Worm (Caenorhabditis elegans): ENCODE measurements around the gene gpla-1.

gpla-1 gene

ce11 chrV:11951227-11951626, 13.6 kb upstream of the gpla-1 start:
- TF ChIP-seq nfya-1 (tag; optimal IDR thresholded peaks at IDR 0.05) = no peak
- TF ChIP-seq lin-11 (tag; optimal IDR thresholded peaks at IDR 0.05) = no peak
- no peak for TF ChIP-seq hlh-8 (tag; optimal IDR thresholded peaks at IDR 0.05)
- no peak for TF ChIP-seq unc-86 (tag; optimal IDR thresholded peaks at IDR 0.05)
- no peak for TF ChIP-seq ceh-14 (tag; optimal IDR thresholded peaks at IDR 0.05)
- no peak for TF ChIP-seq nhr-11 (tag; optimal IDR thresholded peaks at IDR 0.05)
- TF ChIP-seq pha-2 (tag; optimal IDR thresholded peaks at IDR 0.05) = no peak
- no peak for TF ChIP-seq elt-4 (tag; optimal IDR thresholded peaks at IDR 0.05)
- TF ChIP-seq fkh-6 (tag; optimal IDR thresholded peaks at IDR 0.05) = no peak
- TF ChIP-seq F13H6.1 (tag; optimal IDR thresholded peaks at IDR 0.05) = no peak
- no peak for TF ChIP-seq ref-2 (tag; optimal IDR thresholded peaks at IDR 0.05)

ce11 chrV:11949509-11950117, 12.0 kb upstream of the gpla-1 start:
- TF ChIP-seq tbx-2 (tag; optimal IDR thresholded peaks at IDR 0.05) = peak; percentile 6
- no peak for TF ChIP-seq rnt-1 (tag; optimal IDR thresholded peaks at IDR 0.05)
- peak; percentile 55 for TF ChIP-seq unc-55 (GFP tag; optimal IDR thresholded peaks at IDR 0.05)

ce11 chrV:11948581-11948980, 11.0 kb upstream of the gpla-1 start:
- TF ChIP-seq npax-4 (tag; optimal IDR thresholded peaks at IDR 0.05) = no peak
- TF ChIP-seq ceh-31 (tag; optimal IDR thresholded peaks at IDR 0.05) = peak; percentile 18
- TF ChIP-seq ama-1 (optimal IDR thresholded peaks at IDR 0.05) = no peak
- peak; percentile 48 for TF ChIP-seq unc-42 (tag; optimal IDR thresholded peaks at IDR 0.05)

ce11 chrV:11947414-11947954, 9.9 kb upstream of the gpla-1 start:
- TF ChIP-seq ztf-16 (tag; optimal IDR thresholded peaks at IDR 0.05) (no peak), eyg-1 (tag; optimal IDR thresholded peaks at IDR 0.05) (no peak), ceh-31 (tag; optimal IDR thresholded peaks at IDR 0.05) (no peak), unc-55 (GFP tag; optimal IDR thresholded peaks at IDR 0.05) (peak; percentile 86)

ce11 chrV:11946818-11947217, 9.2 kb upstream of the gpla-1 start:
- TF ChIP-seq ceh-14 (tag; optimal IDR thresholded peaks at IDR 0.05) = no peak
- TF ChIP-seq nfya-1 (tag; optimal IDR thresholded peaks at IDR 0.05) = no peak
- TF ChIP-seq lim-6 (tag; optimal IDR thresholded peaks at IDR 0.05) = no peak
- TF ChIP-seq C08G9.2 (tag; optimal IDR thresholded peaks at IDR 0.05) = no peak
- peak; percentile 53 for TF ChIP-seq unc-42 (tag; optimal IDR thresholded peaks at IDR 0.05)
- no peak for TF ChIP-seq ttx-3 (tag; optimal IDR thresholded peaks at IDR 0.05)
- TF ChIP-seq pag-3 (tag; optimal IDR thresholded peaks at IDR 0.05; ENCODE audit: borderline replicate concordance) = no peak

ce11 chrV:11945429-11945828, 7.8 kb upstream of the gpla-1 start:
- TF ChIP-seq nhr-232 (tag; optimal IDR thresholded peaks at IDR 0.05) = no peak
- TF ChIP-seq hlh-15 (tag; optimal IDR thresholded peaks at IDR 0.05) = no peak
- no peak for TF ChIP-seq hlh-13 (GFP tag; optimal IDR thresholded peaks at IDR 0.05)
- no peak for TF ChIP-seq ceh-48 (tag; optimal IDR thresholded peaks at IDR 0.05)
- no peak for TF ChIP-seq ceh-14 (tag; optimal IDR thresholded peaks at IDR 0.05)
- no peak for TF ChIP-seq lin-11 (tag; optimal IDR thresholded peaks at IDR 0.05)
- no peak for TF ChIP-seq ztf-16 (tag; optimal IDR thresholded peaks at IDR 0.05)
- no peak for TF ChIP-seq ama-1 (optimal IDR thresholded peaks at IDR 0.05)
- TF ChIP-seq mec-3 (tag; optimal IDR thresholded peaks at IDR 0.05; ENCODE audit: borderline replicate concordance) = no peak
- TF ChIP-seq pag-3 (tag; optimal IDR thresholded peaks at IDR 0.05; ENCODE audit: borderline replicate concordance) = no peak

ce11 chrV:11943737-11944136, 6.1 kb upstream of the gpla-1 start:
- TF ChIP-seq zip-5 (tag; optimal IDR thresholded peaks at IDR 0.05) = no peak
- no peak for TF ChIP-seq rnt-1 (tag; optimal IDR thresholded peaks at IDR 0.05)
- TF ChIP-seq fkh-6 (tag; optimal IDR thresholded peaks at IDR 0.05) = no peak
- no peak for TF ChIP-seq ref-2 (tag; optimal IDR thresholded peaks at IDR 0.05)
- no peak for TF ChIP-seq ttx-3 (tag; optimal IDR thresholded peaks at IDR 0.05)
- TF ChIP-seq ceh-22 (tag; optimal IDR thresholded peaks at IDR 0.05) = no peak

Measured in whole organism, late embryonic.